Worm (Caenorhabditis elegans): ENCODE measurements around the gene tbx-2.

The tbx-2 gene

DNA sequence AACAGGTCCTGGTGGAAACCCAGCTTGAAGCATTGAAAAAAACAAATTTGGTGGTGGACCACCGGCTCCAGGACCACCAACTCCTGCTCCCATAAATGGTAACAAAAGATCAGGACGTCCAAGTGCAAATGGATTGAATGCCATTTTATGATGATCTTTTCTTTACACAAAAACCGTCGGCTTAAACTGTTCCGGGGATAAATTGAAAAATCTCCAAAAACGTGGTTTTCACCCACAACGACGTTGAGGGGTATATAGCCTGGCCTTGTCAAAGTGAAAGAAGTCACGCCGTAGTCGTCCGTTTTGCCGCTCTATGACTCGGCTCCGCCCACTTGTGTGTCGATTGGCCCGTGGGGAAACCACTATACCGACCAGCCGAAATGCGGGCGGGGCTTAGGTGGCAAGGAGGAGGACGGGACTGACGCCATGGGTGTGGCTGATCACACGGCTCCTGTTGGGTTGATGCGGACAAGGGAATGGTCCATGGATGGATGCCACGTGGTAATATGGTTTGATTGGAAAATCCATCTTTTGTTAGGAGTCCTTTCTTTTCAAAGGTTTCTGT, at the start of gene tbx-2:
tbx-2 (minus strand) TSS at position 264 of the 565 bp plus-strand sequence.
- no peak for TF ChIP-seq K02D7.2 (tag; optimal IDR thresholded peaks at IDR 0.05)
- peak; percentile 8 for TF ChIP-seq syd-9 (tag; optimal IDR thresholded peaks at IDR 0.05)
- TF ChIP-seq ref-2 (tag; optimal IDR thresholded peaks at IDR 0.05), result peak; percentile 48
- peak; percentile 2 for TF ChIP-seq ceh-31 (tag; optimal IDR thresholded peaks at IDR 0.05)
- TF ChIP-seq dmd-4 (tag; optimal IDR thresholded peaks at IDR 0.05; ENCODE audit: borderline replicate concordance), result no peak
- peak; percentile 99 for TF ChIP-seq tbx-2 (tag; optimal IDR thresholded peaks at IDR 0.05)
- TF ChIP-seq fkh-6 (tag; optimal IDR thresholded peaks at IDR 0.05), result peak; percentile 11
- peak; percentile 14 for TF ChIP-seq ceh-18 (tag; optimal IDR thresholded peaks at IDR 0.05)
- peak; percentile 5 for TF ChIP-seq hlh-30 (tag; optimal IDR thresholded peaks at IDR 0.05; ENCODE audit: insufficient read depth)
- peak; percentile 46 for TF ChIP-seq hlh-6 (tag; optimal IDR thresholded peaks at IDR 0.05)
- TF ChIP-seq ceh-34 (tag; optimal IDR thresholded peaks at IDR 0.05), result peak; percentile 44
- peak; percentile 86 for TF ChIP-seq nfya-1 (tag; optimal IDR thresholded peaks at IDR 0.05)
- no peak for TF ChIP-seq ceh-2 (tag; optimal IDR thresholded peaks at IDR 0.05)
- peak; percentile 6 for TF ChIP-seq F13H6.1 (tag; optimal IDR thresholded peaks at IDR 0.05)
- no peak for TF ChIP-seq madf-2 (tag; optimal IDR thresholded peaks at IDR 0.05)
- TF ChIP-seq sdc-2 (tag; optimal IDR thresholded peaks at IDR 0.05), result peak; percentile 36
- TF ChIP-seq ets-4 (tag; optimal IDR thresholded peaks at IDR 0.05), result peak; percentile 38

DNA sequence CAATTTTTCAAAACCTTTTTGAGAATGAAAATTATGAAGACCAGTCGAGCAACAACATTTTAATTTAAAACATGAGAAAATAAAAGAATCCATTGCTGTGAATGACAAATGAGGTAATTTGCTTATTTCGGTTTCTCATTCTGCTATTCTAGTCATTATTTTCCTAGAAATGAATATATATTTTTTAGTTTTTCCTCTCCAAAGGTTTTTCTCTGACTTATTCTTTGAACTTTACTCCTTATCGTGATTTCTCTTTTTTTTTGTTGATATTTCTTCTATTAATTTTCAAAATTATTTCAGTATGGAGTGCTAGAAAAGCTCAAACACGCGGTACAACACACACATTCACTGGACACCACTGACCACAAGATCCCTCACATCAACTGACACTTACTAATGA, 49.5 kb upstream of the tbx-2 start, which contains the start of gene pup-2:
pup-2 (plus strand) TSS at position 301 of the 400 bp plus-strand sequence.
- no peak for TF ChIP-seq odd-2 (tag; optimal IDR thresholded peaks at IDR 0.05)
- TF ChIP-seq T23F11.4 (GFP tag; optimal IDR thresholded peaks at IDR 0.05), result no peak
- no peak for TF ChIP-seq pros-1 (tag; optimal IDR thresholded peaks at IDR 0.05)
- no peak for TF ChIP-seq ama-1 (optimal IDR thresholded peaks at IDR 0.05)
- no peak for TF ChIP-seq fax-1 (tag; optimal IDR thresholded peaks at IDR 0.05)
- no peak for TF ChIP-seq ceh-19 (GFP tag; optimal IDR thresholded peaks at IDR 0.05)
- TF ChIP-seq hlh-8 (tag; optimal IDR thresholded peaks at IDR 0.05), result no peak
- no peak for TF ChIP-seq unc-3 (GFP tag; conservative IDR thresholded peaks at IDR 0.05)
- TF ChIP-seq unc-3 (tag; optimal IDR thresholded peaks at IDR 0.05), result no peak
- TF ChIP-seq pha-2 (tag; optimal IDR thresholded peaks at IDR 0.05), result no peak
- no peak for TF ChIP-seq ceh-22 (tag; optimal IDR thresholded peaks at IDR 0.05)
- TF ChIP-seq pax-1 (tag; optimal IDR thresholded peaks at IDR 0.05), result no peak
- no peak for TF ChIP-seq hlh-30 (tag; optimal IDR thresholded peaks at IDR 0.05; ENCODE audit: insufficient read depth)
- no peak for TF ChIP-seq K02D7.2 (tag; optimal IDR thresholded peaks at IDR 0.05)
- TF ChIP-seq ztf-16 (tag; optimal IDR thresholded peaks at IDR 0.05), result no peak
- TF ChIP-seq syd-9 (tag; optimal IDR thresholded peaks at IDR 0.05), result no peak
- TF ChIP-seq ceh-31 (tag; optimal IDR thresholded peaks at IDR 0.05), result no peak

- TF ChIP-seq K02D7.2 (tag; optimal IDR thresholded peaks at IDR 0.05), result no peak
- TF ChIP-seq hlh-15 (tag; optimal IDR thresholded peaks at IDR 0.05), result no peak
- no peak for TF ChIP-seq ceh-2 (tag; optimal IDR thresholded peaks at IDR 0.05)
- TF ChIP-seq hlh-8 (tag; optimal IDR thresholded peaks at IDR 0.05), result peak; percentile 40
- no peak for TF ChIP-seq eyg-1 (tag; optimal IDR thresholded peaks at IDR 0.05)
- TF ChIP-seq hlh-30 (tag; optimal IDR thresholded peaks at IDR 0.05; ENCODE audit: insufficient read depth), result peak; percentile 50
- no peak for TF ChIP-seq ceh-9 (tag; optimal IDR thresholded peaks at IDR 0.05)
- TF ChIP-seq T23F11.4 (GFP tag; optimal IDR thresholded peaks at IDR 0.05), result no peak
- TF ChIP-seq ceh-18 (tag; optimal IDR thresholded peaks at IDR 0.05), result no peak
- TF ChIP-seq dmd-4 (tag; optimal IDR thresholded peaks at IDR 0.05; ENCODE audit: borderline replicate concordance), result no peak
- no peak for TF ChIP-seq ahr-1 (tag; optimal IDR thresholded peaks at IDR 0.05)
- no peak for TF ChIP-seq unc-86 (tag; optimal IDR thresholded peaks at IDR 0.05)
- TF ChIP-seq ceh-45 (GFP tag; IDR thresholded peaks at IDR 0.05), result no peak
- TF ChIP-seq C08G9.2 (tag; optimal IDR thresholded peaks at IDR 0.05), result no peak
- TF ChIP-seq unc-55 (GFP tag; optimal IDR thresholded peaks at IDR 0.05), result no peak
- TF ChIP-seq rnt-1 (tag; optimal IDR thresholded peaks at IDR 0.05), result no peak
- no peak for TF ChIP-seq odd-2 (tag; optimal IDR thresholded peaks at IDR 0.05)
- peak; percentile 33 for TF ChIP-seq unc-42 (tag; optimal IDR thresholded peaks at IDR 0.05)
- TF ChIP-seq ceh-19 (GFP tag; optimal IDR thresholded peaks at IDR 0.05), result no peak
- TF ChIP-seq tbx-7 (tag; optimal IDR thresholded peaks at IDR 0.05), result no peak
Measured at ce11 chrIII:5183372-5183771, 47.3 kb upstream of the tbx-2 start.
